Fruit fly (Drosophila melanogaster): ENCODE measurements around the gene Hrb87F.

Hrb87F gene

DNA sequence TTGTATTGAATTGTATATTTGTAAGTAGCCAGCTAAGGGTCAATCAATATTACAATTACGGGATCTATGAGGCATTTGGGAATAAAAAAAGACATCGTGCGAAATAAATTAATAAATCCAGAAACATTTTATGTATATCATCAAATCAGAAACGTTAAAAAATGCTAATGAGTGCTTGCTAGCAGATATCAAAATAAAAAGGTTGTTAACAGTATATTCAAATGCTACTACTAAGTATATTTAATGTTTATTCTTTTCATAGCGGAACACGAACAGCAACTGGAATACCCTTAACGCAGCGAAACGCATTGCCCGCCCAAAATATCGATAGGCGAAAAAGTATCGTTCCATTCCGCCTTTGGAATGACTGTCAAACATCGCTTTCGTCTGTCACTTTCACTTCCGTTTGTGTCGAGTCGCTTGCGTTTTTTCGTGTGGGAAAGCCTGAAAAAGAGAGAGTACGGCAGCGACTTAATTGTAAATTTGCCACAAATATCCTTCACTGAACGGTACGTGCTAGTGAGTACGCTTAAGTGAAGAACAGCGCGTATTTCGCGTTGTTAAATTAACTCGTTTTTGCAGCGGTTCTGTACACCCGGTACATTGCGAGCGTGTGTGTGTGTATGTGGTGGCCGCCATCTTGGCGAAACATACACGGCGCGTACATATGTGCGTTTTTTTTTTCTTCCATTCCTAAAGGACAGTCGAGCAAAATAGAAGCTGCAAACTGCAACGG is 761 bp upstream of the Hrb87F start, which contains the start of gene B52:
Gene B52, plus strand, starts transcription at position 388 of the 736 bp plus-strand sequence.
- TF ChIP-seq Hmx (GFP tag; optimal IDR thresholded peaks at IDR 0.05) (no peak), CG5953 (GFP tag; IDR thresholded peaks at IDR 0.05) (no peak), MESR4 (GFP tag; optimal IDR thresholded peaks at IDR 0.05) (peak; percentile 97), Ets97D (GFP tag; optimal IDR thresholded peaks at IDR 0.05) (peak; percentile 99), ken (GFP tag; IDR thresholded peaks at IDR 0.05) (peak; percentile 59; the same call in 2 of the 3 replicates), HLHmδ (GFP tag; optimal IDR thresholded peaks at IDR 0.05) (peak; percentile 90), mam (GFP tag; optimal IDR thresholded peaks at IDR 0.05) (peak; percentile 66), gfzf (GFP tag; optimal IDR thresholded peaks at IDR 0.05) (peak; percentile 42), CG4730 (GFP tag; IDR thresholded peaks at IDR 0.05) (0 out of 2 replicates have a peak, but pooled peaks have one; percentile 26), fd96Cb (tag; optimal IDR thresholded peaks at IDR 0.05) (peak; percentile 31), Myb (GFP tag; optimal IDR thresholded peaks at IDR 0.05) (peak; percentile 35), nerfin-1 (tag; optimal IDR thresholded peaks at IDR 0.05) (peak; percentile 75), lilli (GFP tag; optimal IDR thresholded peaks at IDR 0.05) (no peak), nmo (GFP tag; optimal IDR thresholded peaks at IDR 0.05) (peak; percentile 29), wor (GFP tag; IDR thresholded peaks at IDR 0.05) (no peak), ftz-f1 (GFP tag; optimal IDR thresholded peaks at IDR 0.05) (no peak), Optix (GFP tag; IDR thresholded peaks at IDR 0.05) (0 out of 3 replicates have a peak, but pooled peaks have one; percentile 22), ash1 (GFP tag; optimal IDR thresholded peaks at IDR 0.05) (peak; percentile 25), CG8281 (tag; optimal IDR thresholded peaks at IDR 0.05) (peak; percentile 11), p53 (GFP tag; optimal IDR thresholded peaks at IDR 0.05) (peak; percentile 5), CG3281 (GFP tag; optimal IDR thresholded peaks at IDR 0.05) (peak; percentile 81), CG8359 (GFP tag; optimal IDR thresholded peaks at IDR 0.05; ENCODE audit: borderline replicate concordance) (peak; percentile 51), az2 (GFP tag; optimal IDR thresholded peaks at IDR 0.05) (peak; percentile 15), stwl (tag; optimal IDR thresholded peaks at IDR 0.05) (no peak), bsh (GFP tag; optimal IDR thresholded peaks at IDR 0.05) (peak; percentile 22 to 58), Kr (GFP tag; optimal IDR thresholded peaks at IDR 0.05) (peak; percentile 45), CG10979 (tag; optimal IDR thresholded peaks at IDR 0.05) (peak; percentile 32), stc (GFP tag; IDR thresholded peaks at IDR 0.05) (peak; percentile 61; the same call in 1 of the 2 replicates), Stat92E (GFP tag; optimal IDR thresholded peaks at IDR 0.05) (peak in 1 of 3 experiments; percentile 8), CG11723 (GFP tag; optimal IDR thresholded peaks at IDR 0.05) (peak; percentile 47), usp (GFP tag; optimal IDR thresholded peaks at IDR 0.05) (no peak), zen (tag; optimal IDR thresholded peaks at IDR 0.05) (no peak), Trl (optimal IDR thresholded peaks at IDR 0.05) (no peak), Trl (GFP tag; optimal IDR thresholded peaks at IDR 0.05) (peak; percentile 51), H15 (GFP tag; IDR thresholded peaks at IDR 0.05) (peak; percentile 60; the same call in 2 of the 3 replicates), NfI (GFP tag; optimal IDR thresholded peaks at IDR 0.05) (peak; percentile 82), dati (GFP tag; IDR thresholded peaks at IDR 0.05) (0 out of 2 replicates have a peak, but pooled peaks have one; percentile 40), CG3163 (GFP tag; optimal IDR thresholded peaks at IDR 0.05) (peak; percentile 20), Ada2b (GFP tag; IDR thresholded peaks at IDR 0.05) (no peak), org-1 (GFP tag; optimal IDR thresholded peaks at IDR 0.05) (peak; percentile 44), chinmo (GFP tag; IDR thresholded peaks at IDR 0.05; ENCODE audit: partially characterized antibody) (0 out of 4 replicates have a peak, but pooled peaks have one; percentile 25), Side (GFP tag; optimal IDR thresholded peaks at IDR 0.05) (peak; percentile 68), CG15269 (tag; optimal IDR thresholded peaks at IDR 0.05) (no peak), ap (GFP tag; IDR thresholded peaks at IDR 0.05) (no peak; the same call in 1 of the 2 replicates), CG13123 (GFP tag; optimal IDR thresholded peaks at IDR 0.05) (no peak), cg (GFP tag; optimal IDR thresholded peaks at IDR 0.05) (peak; percentile 92), sr (GFP tag; IDR thresholded peaks at IDR 0.05) (peak; percentile 34; the same call in 1 of the 3 replicates), chif (GFP tag; optimal IDR thresholded peaks at IDR 0.05) (no peak), twi (tag; optimal IDR thresholded peaks at IDR 0.05) (no peak)
